Fruit fly (Drosophila melanogaster): ENCODE measurements around the gene CG17162.
A peak's percentile ranks its signal among the peaks of the same experiment; 100 is the strongest.

Gene CG17162

DNA sequence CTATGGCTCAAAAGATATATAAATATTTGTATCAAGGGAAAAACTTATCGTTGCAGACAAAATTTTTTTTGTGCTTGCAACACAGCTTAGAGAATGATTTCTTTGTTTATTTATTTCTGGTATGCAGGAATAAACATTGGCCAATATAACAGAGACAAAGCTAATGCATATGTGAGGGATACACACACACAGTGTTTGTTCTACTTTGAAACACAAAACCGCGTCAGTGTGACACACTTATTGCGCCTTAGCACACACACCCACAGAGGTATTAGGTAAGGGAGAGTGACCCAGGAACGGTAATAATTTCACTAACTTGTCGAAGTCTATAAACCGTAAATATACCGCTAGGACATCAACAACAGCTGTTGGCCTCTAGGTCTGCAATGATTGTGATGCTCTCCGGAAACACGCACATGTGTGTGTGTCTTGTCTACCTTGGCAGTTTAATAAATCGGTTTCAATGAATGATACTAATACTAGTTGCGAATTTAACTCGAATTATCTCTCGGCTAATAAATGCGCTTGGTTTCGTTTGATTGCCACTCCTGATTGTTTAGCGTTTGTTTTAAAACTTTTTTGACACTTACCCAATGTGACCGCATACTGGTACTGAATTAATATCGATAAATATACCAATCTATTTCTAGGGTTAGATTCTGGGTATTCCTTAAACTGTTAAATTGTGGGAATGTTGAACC, at the start of gene CG17162:
Gene CG17162, minus strand, starts transcription at position 619 of the 701 bp plus-strand sequence.
- no peak for TF ChIP-seq lz (GFP tag; optimal IDR thresholded peaks at IDR 0.05)
- no peak for TF ChIP-seq CG8632 (GFP tag; optimal IDR thresholded peaks at IDR 0.05)
- no peak for TF ChIP-seq svp (GFP tag)
- no peak for TF ChIP-seq dsx (GFP tag; optimal IDR thresholded peaks at IDR 0.05; ENCODE audit: poor library complexity, severe bottlenecking)
- no peak for TF ChIP-seq Smox (GFP tag; optimal IDR thresholded peaks at IDR 0.05)
- no peak for TF ChIP-seq Eip75B (GFP tag; optimal IDR thresholded peaks at IDR 0.05)
- no peak for TF ChIP-seq CG6276 (GFP tag; optimal IDR thresholded peaks at IDR 0.05)
- no peak for TF ChIP-seq net (GFP tag; optimal IDR thresholded peaks at IDR 0.05)
- no peak for TF ChIP-seq acj6 (GFP tag; optimal IDR thresholded peaks at IDR 0.05)
- no peak for TF ChIP-seq Hr39 (GFP tag; optimal IDR thresholded peaks at IDR 0.05)
- no peak for TF ChIP-seq CG4318 (GFP tag; optimal IDR thresholded peaks at IDR 0.05)
- TF ChIP-seq CG6163 (GFP tag; IDR thresholded peaks at IDR 0.05), result no peak
- TF ChIP-seq fd85E (GFP tag; optimal IDR thresholded peaks at IDR 0.05), result no peak
- no peak for TF ChIP-seq CG10631 (GFP tag; optimal IDR thresholded peaks at IDR 0.05)
- TF ChIP-seq Met (GFP tag; optimal IDR thresholded peaks at IDR 0.05), result no peak
- no peak for TF ChIP-seq Sox102F (GFP tag; optimal IDR thresholded peaks at IDR 0.05)
- peak; percentile 56 for TF ChIP-seq vri (GFP tag; optimal IDR thresholded peaks at IDR 0.05)
- no peak for TF ChIP-seq CG6792 (GFP tag; optimal IDR thresholded peaks at IDR 0.05)
- TF ChIP-seq dac (GFP tag; optimal IDR thresholded peaks at IDR 0.05), result no peak
- no peak for TF ChIP-seq CG31627 (GFP tag; optimal IDR thresholded peaks at IDR 0.05)
- no peak for TF ChIP-seq CG11902 (GFP tag; optimal IDR thresholded peaks at IDR 0.05)
- TF ChIP-seq CG6854 (GFP tag; optimal IDR thresholded peaks at IDR 0.05), result no peak
- TF ChIP-seq topi (GFP tag; optimal IDR thresholded peaks at IDR 0.05), result no peak
- TF ChIP-seq Sox15 (GFP tag; optimal IDR thresholded peaks at IDR 0.05), result no peak
- TF ChIP-seq CG6808 (GFP tag; optimal IDR thresholded peaks at IDR 0.05), result no peak
- TF ChIP-seq CG9139 (GFP tag; optimal IDR thresholded peaks at IDR 0.05), result no peak
- TF ChIP-seq Hr4 (GFP tag; optimal IDR thresholded peaks at IDR 0.05), result no peak
- peak; percentile 34 for TF ChIP-seq fkh (GFP tag; optimal IDR thresholded peaks at IDR 0.05)
- TF ChIP-seq spab (GFP tag; optimal IDR thresholded peaks at IDR 0.05), result no peak
- TF ChIP-seq Eip78C (GFP tag), result peak; percentile 63
- peak; percentile 60 for TF ChIP-seq achi (GFP tag; optimal IDR thresholded peaks at IDR 0.05)
- no peak for TF ChIP-seq Blimp-1 (GFP tag; optimal IDR thresholded peaks at IDR 0.05)
- TF ChIP-seq CG34406 (GFP tag; optimal IDR thresholded peaks at IDR 0.05), result no peak

DNA sequence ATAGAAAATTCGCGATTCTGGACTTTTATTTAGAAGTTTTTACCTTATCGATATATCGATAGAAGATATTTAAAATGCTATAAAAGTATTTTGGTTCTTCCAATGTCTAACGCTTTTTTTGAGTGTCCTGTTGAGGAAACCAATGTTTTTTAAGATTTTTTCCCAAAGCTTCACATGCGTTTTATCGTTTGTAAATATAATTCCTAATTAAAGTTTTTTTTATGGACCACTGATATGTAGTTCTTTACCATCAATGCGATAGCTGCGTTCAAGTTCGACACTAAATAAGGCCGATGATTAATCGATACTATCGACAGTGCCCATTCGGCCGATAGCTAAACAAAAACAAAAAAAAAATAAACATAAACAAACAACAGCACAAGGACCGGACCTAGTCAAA, 9.2 kb upstream of the CG17162 start, which contains the start of gene ATbp:
Gene ATbp, plus strand, starts transcription at position 312 of the 400 bp plus-strand sequence.
- TF ChIP-seq CG9139 (GFP tag; optimal IDR thresholded peaks at IDR 0.05) (no peak), Eip93F (GFP tag; optimal IDR thresholded peaks at IDR 0.05) (no peak), lz (GFP tag; optimal IDR thresholded peaks at IDR 0.05) (peak; percentile 16), CG6792 (GFP tag; optimal IDR thresholded peaks at IDR 0.05) (no peak), Eip78C (GFP tag) (peak; percentile 36), CG10631 (GFP tag; optimal IDR thresholded peaks at IDR 0.05) (peak; percentile 3), svp (GFP tag) (no peak), esn (GFP tag; optimal IDR thresholded peaks at IDR 0.05) (peak; percentile 27), Gug (GFP tag; IDR thresholded peaks at IDR 0.05) (no peak), CG4318 (GFP tag; optimal IDR thresholded peaks at IDR 0.05) (no peak), Eip75B (GFP tag; optimal IDR thresholded peaks at IDR 0.05) (no peak), topi (GFP tag; optimal IDR thresholded peaks at IDR 0.05) (peak; percentile 15), CG7368 (GFP tag; optimal IDR thresholded peaks at IDR 0.05) (no peak), Hr39 (GFP tag; optimal IDR thresholded peaks at IDR 0.05) (peak; percentile 31), Sox14 (GFP tag; optimal IDR thresholded peaks at IDR 0.05) (peak; percentile 37), CG31627 (GFP tag; optimal IDR thresholded peaks at IDR 0.05) (peak; percentile 19), Hr38 (GFP tag; optimal IDR thresholded peaks at IDR 0.05) (no peak), CG6808 (GFP tag; optimal IDR thresholded peaks at IDR 0.05) (no peak), CG3032 (tag; optimal IDR thresholded peaks at IDR 0.05) (peak; percentile 12), eg (GFP tag; IDR thresholded peaks at IDR 0.05) (no peak), Smox (GFP tag; optimal IDR thresholded peaks at IDR 0.05) (no peak), fkh (GFP tag; optimal IDR thresholded peaks at IDR 0.05) (peak; percentile 64)
